Worm (Caenorhabditis elegans): Measurements from ENCODE around the gene tra-3.

The tra-3 gene

ce11 chrIV:14393838-14394237, 50.1 kb downstream of the tra-3 start, which contains the start of gene clc-8:
Gene clc-8 (plus strand): TSS chrIV:14394138.
- no peak for TF ChIP-seq unc-3 (GFP tag; conservative IDR thresholded peaks at IDR 0.05)
- TF ChIP-seq unc-3 (tag; optimal IDR thresholded peaks at IDR 0.05), result no peak
- no peak for TF ChIP-seq hlh-6 (tag; optimal IDR thresholded peaks at IDR 0.05)
- no peak for TF ChIP-seq ceh-45 (GFP tag; IDR thresholded peaks at IDR 0.05)
- no peak for TF ChIP-seq ceh-34 (tag; optimal IDR thresholded peaks at IDR 0.05)
- no peak for TF ChIP-seq K09A11.1 (tag; optimal IDR thresholded peaks at IDR 0.05; ENCODE audit: insufficient read depth)
- TF ChIP-seq nhr-11 (tag; optimal IDR thresholded peaks at IDR 0.05), result no peak

- TF ChIP-seq ama-1 (optimal IDR thresholded peaks at IDR 0.05) (no peak), pros-1 (tag; optimal IDR thresholded peaks at IDR 0.05) (peak; percentile 48), lim-6 (tag; optimal IDR thresholded peaks at IDR 0.05) (no peak), ceh-31 (tag; optimal IDR thresholded peaks at IDR 0.05) (peak; percentile 31)
These were observed 52.2 kb downstream of the tra-3 start for ce11 chrIV:14391746-14392145.

ce11 chrIV:14391268-14391667, 52.7 kb downstream of the tra-3 start:
- no peak for TF ChIP-seq hlh-30 (tag; optimal IDR thresholded peaks at IDR 0.05; ENCODE audit: insufficient read depth)
- no peak for TF ChIP-seq ttx-3 (tag; optimal IDR thresholded peaks at IDR 0.05)
- TF ChIP-seq fkh-6 (tag; optimal IDR thresholded peaks at IDR 0.05), result no peak
- TF ChIP-seq ama-1 (optimal IDR thresholded peaks at IDR 0.05), result no peak
- no peak for TF ChIP-seq ceh-6 (GFP tag; optimal IDR thresholded peaks at IDR 0.05)
- no peak for TF ChIP-seq pax-1 (tag; optimal IDR thresholded peaks at IDR 0.05)
- no peak for TF ChIP-seq pha-4 (tag; optimal IDR thresholded peaks at IDR 0.05)
- TF ChIP-seq ceh-9 (tag; optimal IDR thresholded peaks at IDR 0.05), result no peak
- TF ChIP-seq ceh-24 (tag; optimal IDR thresholded peaks at IDR 0.05), result no peak
- no peak for TF ChIP-seq K09A11.1 (tag; optimal IDR thresholded peaks at IDR 0.05; ENCODE audit: insufficient read depth)
- TF ChIP-seq nhr-11 (tag; optimal IDR thresholded peaks at IDR 0.05), result no peak
- no peak for TF ChIP-seq fax-1 (tag; optimal IDR thresholded peaks at IDR 0.05)

- no peak for TF ChIP-seq ztf-16 (tag; optimal IDR thresholded peaks at IDR 0.05)
- TF ChIP-seq gmeb-2 (tag; optimal IDR thresholded peaks at IDR 0.05), result no peak
- TF ChIP-seq pha-4 (tag; optimal IDR thresholded peaks at IDR 0.05), result no peak
- TF ChIP-seq T23F11.4 (GFP tag; optimal IDR thresholded peaks at IDR 0.05), result no peak
- no peak for TF ChIP-seq C08G9.2 (tag; optimal IDR thresholded peaks at IDR 0.05)
- no peak for TF ChIP-seq fax-1 (tag; optimal IDR thresholded peaks at IDR 0.05)
- TF ChIP-seq ceh-22 (tag; optimal IDR thresholded peaks at IDR 0.05), result no peak
- TF ChIP-seq hlh-13 (GFP tag; optimal IDR thresholded peaks at IDR 0.05), result no peak
- TF ChIP-seq madf-2 (tag; optimal IDR thresholded peaks at IDR 0.05), result no peak
- no peak for TF ChIP-seq dve-1 (tag; optimal IDR thresholded peaks at IDR 0.05)
- TF ChIP-seq ref-2 (tag; optimal IDR thresholded peaks at IDR 0.05), result no peak
- TF ChIP-seq ceh-31 (tag; optimal IDR thresholded peaks at IDR 0.05), result no peak
- TF ChIP-seq sox-4 (tag; optimal IDR thresholded peaks at IDR 0.05), result no peak
- TF ChIP-seq unc-55 (GFP tag; optimal IDR thresholded peaks at IDR 0.05), result no peak
- no peak for TF ChIP-seq ceh-45 (GFP tag; IDR thresholded peaks at IDR 0.05)
- no peak for TF ChIP-seq nfya-1 (tag; optimal IDR thresholded peaks at IDR 0.05)
- TF ChIP-seq fkh-6 (tag; optimal IDR thresholded peaks at IDR 0.05), result no peak
- TF ChIP-seq pha-2 (tag; optimal IDR thresholded peaks at IDR 0.05), result no peak
- TF ChIP-seq nhr-232 (tag; optimal IDR thresholded peaks at IDR 0.05), result no peak
- no peak for TF ChIP-seq elt-2 (tag; optimal IDR thresholded peaks at IDR 0.05)
These were observed 53.9 kb downstream of the tra-3 start for ce11 chrIV:14390023-14390614.

- no peak for TF ChIP-seq dve-1 (tag; optimal IDR thresholded peaks at IDR 0.05)
- TF ChIP-seq K02D7.2 (tag; optimal IDR thresholded peaks at IDR 0.05), result no peak
- no peak for TF ChIP-seq ceh-34 (tag; optimal IDR thresholded peaks at IDR 0.05)
- no peak for TF ChIP-seq ceh-48 (tag; optimal IDR thresholded peaks at IDR 0.05)
- no peak for TF ChIP-seq sox-2 (GFP tag; IDR thresholded peaks at IDR 0.05)
- no peak for TF ChIP-seq pat-9 (tag; optimal IDR thresholded peaks at IDR 0.05)
- no peak for TF ChIP-seq mec-3 (tag; optimal IDR thresholded peaks at IDR 0.05; ENCODE audit: borderline replicate concordance)
- no peak for TF ChIP-seq C08G9.2 (tag; optimal IDR thresholded peaks at IDR 0.05)
- no peak for TF ChIP-seq ceh-30 (tag; optimal IDR thresholded peaks at IDR 0.05)
- TF ChIP-seq pha-2 (tag; optimal IDR thresholded peaks at IDR 0.05), result no peak
- no peak for TF ChIP-seq tbx-2 (tag; optimal IDR thresholded peaks at IDR 0.05)
- no peak for TF ChIP-seq pros-1 (tag; optimal IDR thresholded peaks at IDR 0.05)
- no peak for TF ChIP-seq T23F11.4 (GFP tag; optimal IDR thresholded peaks at IDR 0.05)
- TF ChIP-seq nhr-232 (tag; optimal IDR thresholded peaks at IDR 0.05), result no peak
- TF ChIP-seq pqm-1 (tag; optimal IDR thresholded peaks at IDR 0.05), result no peak
- no peak for TF ChIP-seq sdc-2 (tag; optimal IDR thresholded peaks at IDR 0.05)
- TF ChIP-seq ztf-16 (tag; optimal IDR thresholded peaks at IDR 0.05), result no peak
- TF ChIP-seq ceh-19 (GFP tag; optimal IDR thresholded peaks at IDR 0.05), result no peak
These were observed 54.9 kb downstream of the tra-3 start for ce11 chrIV:14389070-14389469.

Data from whole organism, late embryonic.